Fruit fly (Drosophila melanogaster): ENCODE measurements around the gene stas.

- TF ChIP-seq CG8478 (optimal IDR thresholded peaks at IDR 0.05) (no peak), CTCF (optimal IDR thresholded peaks at IDR 0.05) (no peak)
These were observed 50.3 kb downstream of the stas start for dm6 chrX:17577356-17577755.
